Worm (Caenorhabditis elegans) whole organism, dauer: ENCODE data around the gene C56C10.7.

Experiments used
- unc-62 ChIP-seq: sonication (generic microtip); optimal IDR thresholded peaks from 2 replicates; lab custom pipeline; 2017; ENCODE audit warnings: missing biosample characterization, missing genetic modification reagents, missing genetic modification characterization

The C56C10.7 gene

DNA sequence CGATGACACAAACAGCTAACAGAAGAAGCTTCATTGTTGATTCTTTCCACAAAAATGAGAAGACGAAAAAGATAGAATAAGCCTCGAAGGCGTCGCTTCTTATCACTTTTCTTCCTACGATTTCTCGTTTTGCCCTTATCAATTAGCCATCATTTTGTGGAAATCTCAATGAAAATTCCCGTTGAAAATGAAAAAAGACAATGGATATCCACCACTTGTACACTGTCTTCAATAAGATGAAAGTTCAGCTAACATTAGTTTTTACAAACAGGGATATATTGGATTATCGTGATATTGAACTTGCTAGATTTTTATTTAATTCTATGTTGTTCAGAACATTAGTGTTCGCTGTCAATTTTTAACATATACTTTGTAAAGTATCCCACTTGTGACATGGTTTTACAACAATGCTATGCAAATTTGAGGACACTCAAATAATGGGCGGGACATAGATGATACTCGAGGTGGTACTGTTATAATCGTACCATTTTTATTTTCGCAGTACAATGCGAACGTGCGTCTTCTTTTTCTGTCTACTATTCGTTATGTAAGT, 20.7 kb downstream of the C56C10.7 start, which contains the start of the genes F18C5.5 and F18C5.9:
TSS of gene F18C5.5 (minus strand) at position 101 of the 553 bp plus-strand sequence.
TSS of gene F18C5.9 (plus strand) at position 503 of the 553 bp plus-strand sequence.
- TF ChIP-seq unc-62, result no peak

DNA sequence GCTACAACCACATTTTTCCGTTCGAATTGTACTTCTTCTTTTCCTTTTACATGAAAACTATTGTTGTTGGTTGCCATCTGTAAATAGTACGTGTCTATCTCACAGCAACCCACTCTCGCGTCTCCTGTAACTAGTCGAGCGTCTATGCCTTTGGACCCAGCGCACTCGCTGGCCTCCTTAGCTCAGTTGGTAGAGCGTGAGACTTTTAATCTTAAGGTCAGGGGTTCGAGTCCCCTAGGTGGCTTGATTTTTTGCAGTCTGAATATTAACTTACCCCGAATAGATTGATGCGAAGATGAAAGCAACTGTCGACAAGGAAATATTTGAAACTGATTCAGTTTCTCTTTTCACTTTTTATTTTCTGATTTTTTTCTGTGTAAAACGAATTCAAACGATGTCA, 22.3 kb downstream of the C56C10.7 start, which contains the start of gene mpz-3:
TSS of gene mpz-3 (minus strand) at position 320 of the 400 bp plus-strand sequence.
- TF ChIP-seq unc-62, result no peak

DNA sequence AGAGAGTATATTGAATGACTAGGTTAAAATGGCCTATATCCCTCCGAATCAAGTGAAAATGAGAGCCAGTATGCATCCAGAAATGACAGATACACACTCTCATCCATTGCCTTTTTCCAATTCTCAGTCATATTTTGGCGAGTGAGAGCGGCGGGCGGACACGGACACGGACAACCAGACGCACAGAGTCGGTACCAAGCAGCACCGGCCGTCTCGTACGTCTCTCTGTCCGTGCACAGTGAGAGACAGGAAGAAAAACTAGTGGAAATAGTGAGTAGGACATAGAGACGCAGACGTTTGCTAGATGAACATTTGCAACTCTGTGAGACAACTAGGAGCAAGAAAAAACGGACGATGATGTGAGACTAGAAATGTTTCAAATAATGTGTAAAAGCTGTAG, 24.1 kb downstream of the C56C10.7 start:
- TF ChIP-seq unc-62, result no peak

DNA sequence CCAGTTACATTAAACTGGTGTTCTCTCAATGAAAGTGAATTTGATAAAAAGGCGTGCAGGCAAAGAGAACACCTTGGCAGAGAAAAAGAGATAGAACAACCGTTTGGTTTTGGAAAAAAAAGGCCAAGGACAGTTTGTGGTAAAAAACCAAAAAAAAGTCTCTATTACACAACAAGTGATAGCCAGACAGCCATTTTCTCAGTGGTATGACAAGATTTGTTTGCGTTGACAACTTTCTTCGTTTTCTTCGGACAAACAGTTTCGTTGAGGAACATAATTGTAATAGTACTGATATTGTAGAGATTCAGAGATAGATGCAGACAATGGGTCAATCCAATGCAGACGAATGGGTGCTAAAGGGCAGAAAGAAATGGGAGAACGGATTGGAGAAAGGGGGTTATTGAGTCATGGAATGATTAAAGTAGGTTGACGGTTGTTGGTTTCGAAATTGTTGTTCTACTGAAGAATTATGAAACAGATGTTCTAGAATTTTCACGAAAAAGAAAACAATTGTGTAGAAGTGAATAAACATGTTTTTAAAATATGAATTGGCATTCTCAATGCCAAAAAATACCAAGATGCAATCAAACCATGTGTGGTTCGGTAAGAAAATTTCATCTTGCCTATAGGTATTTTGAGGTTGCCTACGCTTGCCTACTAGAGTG, 25.0 kb downstream of the C56C10.7 start:
- TF ChIP-seq unc-62, result no peak

DNA sequence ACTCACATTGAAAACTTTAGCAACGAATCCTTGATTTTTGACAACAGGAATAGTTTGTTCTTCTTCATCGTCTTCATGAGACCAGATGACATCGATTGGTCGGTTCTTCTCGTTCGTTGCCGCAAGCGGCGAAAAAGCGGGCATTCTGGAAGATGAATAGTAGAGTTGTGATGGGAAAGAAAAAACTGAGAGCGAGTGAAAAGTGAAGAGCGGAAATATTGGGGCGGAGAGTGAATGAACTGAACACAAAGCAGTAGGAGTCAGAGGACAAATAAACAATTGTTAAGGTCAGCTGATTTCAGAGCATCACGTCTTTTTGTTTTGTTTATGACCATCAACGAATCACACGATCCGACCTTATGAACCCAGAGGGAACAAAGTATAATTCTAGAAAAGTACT, 26.1 kb downstream of the C56C10.7 start, which contains the start of gene F18C5.10:
TSS of gene F18C5.10 (minus strand) at position 145 of the 400 bp plus-strand sequence.
- TF ChIP-seq unc-62, result no peak

DNA sequence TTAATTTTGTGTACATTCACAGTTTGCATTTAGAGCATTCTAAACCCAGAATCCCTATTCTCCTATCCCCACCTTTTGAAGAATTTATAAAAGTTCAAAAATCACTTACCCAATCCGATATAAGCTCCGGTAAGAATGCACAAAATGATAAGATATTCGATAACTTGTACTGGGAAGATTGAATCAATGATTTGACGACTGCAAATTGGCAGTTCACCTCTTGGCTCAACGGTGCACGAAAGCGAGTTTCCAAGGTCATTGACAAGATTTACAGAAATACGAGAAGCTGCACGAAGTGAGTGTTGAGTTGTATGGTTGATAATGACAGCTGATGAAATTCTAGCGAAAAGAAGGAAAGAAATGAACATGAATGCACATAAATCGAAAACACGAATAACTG, 27.1 kb downstream of the C56C10.7 start:
- TF ChIP-seq unc-62, result no peak

DNA sequence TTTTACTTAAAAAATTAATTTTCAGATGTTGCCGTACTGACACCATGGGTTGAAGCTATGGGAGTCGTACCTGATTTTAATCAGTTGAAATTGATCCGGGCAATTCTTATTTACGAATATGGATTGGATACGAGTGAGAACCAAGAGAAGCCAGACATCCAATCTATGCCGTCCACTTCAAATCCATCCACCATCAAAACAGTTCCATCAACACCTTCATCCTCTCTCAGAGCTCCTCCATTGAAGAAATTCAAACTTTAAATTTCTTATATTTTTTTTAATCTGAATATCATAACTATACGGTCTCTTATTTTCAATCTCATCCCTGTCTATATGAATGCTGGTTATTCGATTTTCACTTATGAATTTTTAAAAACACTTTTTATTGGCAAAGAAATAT, 28.5 kb downstream of the C56C10.7 start:
- no peak for TF ChIP-seq unc-62

DNA sequence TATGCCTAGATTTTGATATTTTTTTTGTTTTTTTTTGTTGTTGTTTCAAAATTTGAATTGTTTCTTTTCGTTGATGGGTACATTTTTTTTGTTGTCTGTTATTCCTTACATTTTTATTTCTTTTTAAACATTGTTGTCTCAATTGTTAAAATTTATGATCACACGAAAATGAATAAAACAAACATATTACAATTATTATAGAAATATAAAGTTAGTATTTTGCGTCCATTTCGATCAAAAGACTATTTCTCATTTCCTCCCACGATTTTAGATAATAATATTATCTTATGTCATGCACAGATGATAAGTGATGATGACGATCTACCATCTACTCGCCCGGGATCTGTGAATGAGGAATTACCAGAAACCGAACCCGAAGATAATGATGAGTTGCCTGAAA, 32.7 kb downstream of the C56C10.7 start, which contains the start of gene wrn-1:
TSS of gene wrn-1 (plus strand) at position 301 of the 400 bp plus-strand sequence.
- no peak for TF ChIP-seq unc-62

DNA sequence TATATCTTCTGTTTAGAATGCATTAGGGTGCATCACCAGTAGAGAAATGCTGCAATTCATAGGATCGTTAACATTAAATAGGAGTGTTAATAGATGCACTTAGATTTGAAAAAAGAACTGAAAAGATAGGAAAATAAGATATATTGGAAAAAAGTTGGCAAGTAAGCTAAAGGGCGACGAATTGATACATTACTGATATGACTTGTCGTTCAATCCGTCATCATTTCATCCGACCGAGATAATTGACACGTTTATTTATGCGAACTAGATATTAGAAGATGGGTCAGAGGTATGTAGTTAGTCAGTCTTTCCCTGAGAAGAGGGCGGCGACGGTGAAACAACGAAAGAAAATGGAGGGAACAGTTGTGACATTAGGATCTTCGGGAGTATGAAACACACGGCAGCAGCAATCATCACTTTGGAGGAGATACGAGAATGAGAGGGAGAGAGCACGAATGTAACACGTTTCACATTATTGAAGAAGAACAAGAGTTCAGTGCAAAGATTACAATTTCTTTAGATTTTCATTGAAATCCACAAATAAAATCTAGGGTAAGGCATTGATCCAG, 42.4 kb downstream of the C56C10.7 start, which contains the start of gene lron-15:
TSS of gene lron-15 (minus strand) at position 51 of the 569 bp plus-strand sequence.
- TF ChIP-seq unc-62, result no peak

DNA sequence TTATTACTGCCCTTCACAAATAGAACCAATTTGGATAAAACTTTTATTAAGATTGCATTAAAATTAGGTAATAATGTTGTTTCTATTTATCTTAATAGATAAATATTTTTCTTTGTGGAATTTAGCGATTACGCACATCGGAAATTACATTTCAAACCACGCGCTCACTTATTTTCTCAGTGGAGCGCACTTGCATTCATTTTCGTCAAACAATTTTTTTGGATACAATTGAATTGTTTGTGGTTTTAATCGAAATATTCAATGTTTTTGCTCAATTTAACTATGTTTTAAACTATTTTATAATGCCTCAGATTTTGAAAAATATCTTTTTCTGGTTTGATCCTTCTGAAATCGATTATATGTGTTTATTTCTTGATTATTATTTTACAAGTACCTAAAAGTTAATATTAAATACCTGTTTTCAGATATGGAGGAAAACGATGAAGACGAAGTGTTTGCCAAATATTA, 51.4 kb downstream of the C56C10.7 start, which contains the start of gene utp-20:
TSS of gene utp-20 (plus strand) at position 418 of the 468 bp plus-strand sequence.
- TF ChIP-seq unc-62, result no peak
